Fruit fly (Drosophila melanogaster) whole organism, prepupa: ENCODE data around the gene Aprt.

Experiments used
- CG34406 ChIP-seq: fragments of 200-800 bp; sonication (Bioruptor generic); optimal IDR thresholded peaks from 3 replicates; lab custom pipeline; 2016; ENCODE audit warnings: missing biosample characterization, missing genetic modification characterization
- cyc ChIP-seq: fragments of 200-800 bp; sonication (Bioruptor generic); optimal IDR thresholded peaks from 3 replicates; lab custom pipeline; 2016; ENCODE audit warnings: missing biosample characterization, missing genetic modification characterization

DNA sequence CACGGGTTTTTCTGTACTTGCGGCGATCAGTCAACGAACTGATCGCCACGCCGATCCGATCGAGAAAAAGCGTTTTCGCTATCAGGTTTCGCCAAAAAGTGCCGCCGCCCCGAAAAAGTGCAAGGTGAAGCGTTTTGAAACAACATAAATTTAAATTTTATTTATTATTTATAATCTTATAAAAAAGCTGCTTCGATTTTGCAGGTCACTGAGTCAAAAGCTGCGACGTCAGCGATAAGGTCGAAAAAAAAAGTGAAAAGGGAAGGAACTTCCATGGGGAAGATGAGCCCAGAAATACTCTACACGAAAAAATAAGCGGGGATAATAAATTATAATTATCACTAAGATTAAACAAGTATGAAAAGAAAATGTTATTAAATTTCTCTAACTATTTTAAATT, 12.9 kb upstream of the Aprt start:
- TF ChIP-seq cyc (GFP tag; lab: Kevin White, UChicago) (no peak), CG34406 (GFP tag; lab: Kevin White, UChicago) (no peak)
